Fruit fly (Drosophila melanogaster): ENCODE results near the gene Trmt61.

The Trmt61 gene

dm6 chr3R:26017771-26018731, 41.2 kb upstream of the Trmt61 start (continued):
- peak; percentile 54 for TF ChIP-seq CG2116 (GFP tag; optimal IDR thresholded peaks at IDR 0.05)
- peak; percentile 88 for TF ChIP-seq CG7839 (tag; optimal IDR thresholded peaks at IDR 0.05)
- no peak for TF ChIP-seq bowl (GFP tag; IDR thresholded peaks at IDR 0.05)
- TF ChIP-seq CG6254 (GFP tag; optimal IDR thresholded peaks at IDR 0.05), result peak; percentile 83
- TF ChIP-seq dan (GFP tag; IDR thresholded peaks at IDR 0.05), result 0 out of 2 replicates have a peak, but pooled peaks have one; percentile 61
- no peak; the same call in 2 of the 3 replicates for TF ChIP-seq CG14050 (GFP tag; IDR thresholded peaks at IDR 0.05)
- TF ChIP-seq lmd (GFP tag; IDR thresholded peaks at IDR 0.05), result peak; percentile 65; the same call in 1 of the 2 replicates
- TF ChIP-seq Blimp-1 (GFP tag; optimal IDR thresholded peaks at IDR 0.05), result peak; percentile 80
- peak; percentile 47 for TF ChIP-seq CG12942 (GFP tag; optimal IDR thresholded peaks at IDR 0.05)
- peak; percentile 58 for TF ChIP-seq HLH3B (GFP tag; IDR thresholded peaks at IDR 0.05)
- peak; percentile 78 for TF ChIP-seq CG9437 (GFP tag; optimal IDR thresholded peaks at IDR 0.05)
- peak; percentile 72 for TF ChIP-seq lbe (GFP tag; optimal IDR thresholded peaks at IDR 0.05)
- no peak for TF ChIP-seq CG14965 (GFP tag; optimal IDR thresholded peaks at IDR 0.05; ENCODE audit: borderline replicate concordance)
- peak; percentile 15; the same call in 1 of the 2 replicates for TF ChIP-seq CG3847 (GFP tag; IDR thresholded peaks at IDR 0.05)
- peak; percentile 3 for TF ChIP-seq da (GFP tag; optimal IDR thresholded peaks at IDR 0.05)
- TF ChIP-seq CG12299 (tag; optimal IDR thresholded peaks at IDR 0.05), result peak; percentile 61
- peak; percentile 76 for TF ChIP-seq stc (GFP tag; IDR thresholded peaks at IDR 0.05)
- TF ChIP-seq CG8388 (GFP tag; optimal IDR thresholded peaks at IDR 0.05), result peak; percentile 90
- TF ChIP-seq CG11695 (GFP tag; IDR thresholded peaks at IDR 0.05), result peak; percentile 90
- TF ChIP-seq PHDP (tag; optimal IDR thresholded peaks at IDR 0.05), result peak; percentile 74
- TF ChIP-seq emc (GFP tag; optimal IDR thresholded peaks at IDR 0.05), result no peak
- TF ChIP-seq salm (tag; optimal IDR thresholded peaks at IDR 0.05), result peak; percentile 80
- peak; percentile 74; the same call in 1 of the 2 replicates for TF ChIP-seq aop (GFP tag; IDR thresholded peaks at IDR 0.05)
- TF ChIP-seq CG32767 (GFP tag; IDR thresholded peaks at IDR 0.05), result peak; percentile 70
- no peak for TF ChIP-seq CG6765 (GFP tag; optimal IDR thresholded peaks at IDR 0.05)
- TF ChIP-seq gsb-n (tag; optimal IDR thresholded peaks at IDR 0.05), result peak; percentile 95
- TF ChIP-seq kay (GFP tag; optimal IDR thresholded peaks at IDR 0.05), result peak; percentile 31
- TF ChIP-seq Hsf (GFP tag; optimal IDR thresholded peaks at IDR 0.05), result no peak
- TF ChIP-seq cad (GFP tag; optimal IDR thresholded peaks at IDR 0.05), result no peak
- TF ChIP-seq pum (GFP tag; optimal IDR thresholded peaks at IDR 0.05), result no peak
- TF ChIP-seq CG31441 (GFP tag; IDR thresholded peaks at IDR 0.05), result peak; percentile 96
- no peak for TF ChIP-seq NFAT (GFP tag; IDR thresholded peaks at IDR 0.05)
- TF ChIP-seq hbn (GFP tag; IDR thresholded peaks at IDR 0.05; ENCODE audit: partially characterized antibody), result no peak
- peak; percentile 21 for TF ChIP-seq Hmr (GFP tag; optimal IDR thresholded peaks at IDR 0.05)
- TF ChIP-seq jumu (GFP tag; optimal IDR thresholded peaks at IDR 0.05), result peak; percentile 12
- TF ChIP-seq Atf3 (GFP tag; optimal IDR thresholded peaks at IDR 0.05), result no peak
- TF ChIP-seq jigr1 (GFP tag; IDR thresholded peaks at IDR 0.05), result no peak
- peak in 1 of 2 experiments; percentile 33 for TF ChIP-seq chif (GFP tag; optimal IDR thresholded peaks at IDR 0.05)
- peak; percentile 24 for TF ChIP-seq cwo (GFP tag; optimal IDR thresholded peaks at IDR 0.05)
- TF ChIP-seq ATbp (GFP tag; optimal IDR thresholded peaks at IDR 0.05), result peak; percentile 66
- no peak for TF ChIP-seq unc-4 (GFP tag; IDR thresholded peaks at IDR 0.05; ENCODE audit: partially characterized antibody)
- peak; percentile 22 for TF ChIP-seq NfI (GFP tag; optimal IDR thresholded peaks at IDR 0.05)
- TF ChIP-seq CG2678 (tag; optimal IDR thresholded peaks at IDR 0.05), result peak; percentile 87
- TF ChIP-seq ranshi (GFP tag; IDR thresholded peaks at IDR 0.05), result peak; percentile 51; the same call in 1 of the 2 replicates
- peak; percentile 47 for TF ChIP-seq CG5180 (GFP tag; optimal IDR thresholded peaks at IDR 0.05)
- peak; percentile 88 for TF ChIP-seq CG13775 (GFP tag; optimal IDR thresholded peaks at IDR 0.05)
- peak; percentile 37; the same call in 1 of the 2 replicates for TF ChIP-seq danr (GFP tag; IDR thresholded peaks at IDR 0.05)
- no peak for TF ChIP-seq Nf-YA (GFP tag; IDR thresholded peaks at IDR 0.05)
